Worm (Caenorhabditis elegans): ENCODE measurements around the gene jud-4.
A peak's percentile ranks its signal among the peaks of the same experiment; 100 is the strongest.

The jud-4 gene

DNA sequence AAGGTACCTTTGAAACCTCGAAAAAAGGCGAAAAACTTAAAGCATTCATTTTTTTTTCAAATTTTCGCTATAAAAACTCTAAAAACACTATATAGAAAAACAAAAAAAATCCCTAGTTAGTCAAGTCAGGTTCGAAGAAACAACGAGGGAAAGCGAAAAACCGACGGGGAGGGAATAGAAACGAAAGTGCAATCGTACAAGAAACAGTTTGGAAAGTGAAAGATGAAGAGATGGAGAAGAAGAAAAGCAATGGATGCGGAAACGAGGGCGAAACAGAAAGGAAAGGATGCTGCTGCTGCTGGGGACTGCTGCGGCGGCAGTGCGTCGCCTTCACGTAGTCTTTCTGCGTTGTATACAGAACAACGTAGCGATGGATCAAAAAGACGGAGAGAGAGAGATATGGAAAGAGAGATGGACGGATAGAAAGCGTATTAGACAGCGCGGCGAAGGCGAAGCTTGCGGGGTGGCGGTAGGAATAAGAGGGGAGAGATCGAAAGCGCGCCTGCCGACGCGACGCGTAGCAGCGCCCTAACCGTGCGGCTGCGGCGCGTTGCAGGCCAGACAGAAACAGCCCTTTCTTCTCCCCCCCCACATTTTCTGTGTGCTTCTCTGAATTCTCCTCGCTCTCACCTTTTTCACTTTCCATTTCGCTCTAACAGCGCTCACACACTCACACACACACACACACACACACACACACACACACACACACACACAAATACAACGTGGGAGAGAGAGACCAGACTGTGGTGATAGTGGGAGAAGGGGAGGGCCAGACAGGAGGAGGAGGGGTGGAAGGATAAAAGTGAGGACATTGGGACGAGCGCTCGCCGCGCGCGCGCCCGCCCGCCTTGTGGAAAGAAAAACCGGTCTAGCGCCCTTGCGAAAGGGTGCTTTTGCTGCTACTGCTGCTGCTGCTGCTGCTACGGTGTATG is 8.8 kb upstream of the jud-4 start:
- TF ChIP-seq W03F9.2 (tag; optimal IDR thresholded peaks at IDR 0.05): no peak
- TF ChIP-seq him-1 (tag; optimal IDR thresholded peaks at IDR 0.05): no peak
- TF ChIP-seq dao-5 (tag; optimal IDR thresholded peaks at IDR 0.05): no peak

DNA sequence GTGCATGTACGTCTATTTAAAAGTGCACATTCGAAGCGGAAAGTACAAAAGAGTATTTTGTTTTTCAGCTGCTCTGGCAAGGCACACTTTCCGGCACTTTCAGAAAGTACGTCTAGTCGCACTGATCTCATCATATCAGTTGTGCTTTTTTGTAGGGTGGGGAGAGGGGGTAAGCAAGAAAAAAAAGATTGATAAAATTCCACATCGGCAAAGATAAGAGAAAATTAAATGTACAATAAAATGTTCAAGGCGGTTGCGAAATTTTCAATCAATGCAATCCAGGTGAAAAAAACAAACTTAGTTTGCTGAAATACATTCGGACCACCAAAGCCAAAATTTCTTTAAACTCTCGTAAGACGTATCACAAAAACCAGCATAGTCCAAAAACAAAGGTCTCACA is 7.7 kb upstream of the jud-4 start:
- TF ChIP-seq W03F9.2 (tag; optimal IDR thresholded peaks at IDR 0.05): no peak

DNA sequence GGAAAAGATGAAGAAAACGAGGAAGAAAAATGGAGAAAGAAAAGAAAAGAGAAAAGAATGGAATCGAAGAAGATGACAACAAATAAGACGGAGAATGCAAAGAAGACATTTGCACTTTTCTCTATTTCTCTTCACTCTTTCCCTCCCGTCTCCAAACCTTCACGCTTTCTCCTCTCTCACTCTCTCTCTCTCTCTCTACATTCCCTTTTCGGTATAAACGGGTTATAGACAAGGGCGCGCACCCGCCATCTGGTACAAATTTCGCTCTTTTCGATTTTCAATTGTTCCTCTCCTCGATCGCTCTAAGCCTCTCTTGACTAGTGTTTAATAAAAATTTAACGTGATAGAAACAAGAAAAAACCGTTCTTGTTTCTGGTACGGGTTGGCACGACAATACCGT is 7.1 kb upstream of the jud-4 start:
- TF ChIP-seq W03F9.2 (tag; optimal IDR thresholded peaks at IDR 0.05) (peak; percentile 39), him-1 (tag; optimal IDR thresholded peaks at IDR 0.05) (no peak), dao-5 (tag; optimal IDR thresholded peaks at IDR 0.05) (no peak)

DNA sequence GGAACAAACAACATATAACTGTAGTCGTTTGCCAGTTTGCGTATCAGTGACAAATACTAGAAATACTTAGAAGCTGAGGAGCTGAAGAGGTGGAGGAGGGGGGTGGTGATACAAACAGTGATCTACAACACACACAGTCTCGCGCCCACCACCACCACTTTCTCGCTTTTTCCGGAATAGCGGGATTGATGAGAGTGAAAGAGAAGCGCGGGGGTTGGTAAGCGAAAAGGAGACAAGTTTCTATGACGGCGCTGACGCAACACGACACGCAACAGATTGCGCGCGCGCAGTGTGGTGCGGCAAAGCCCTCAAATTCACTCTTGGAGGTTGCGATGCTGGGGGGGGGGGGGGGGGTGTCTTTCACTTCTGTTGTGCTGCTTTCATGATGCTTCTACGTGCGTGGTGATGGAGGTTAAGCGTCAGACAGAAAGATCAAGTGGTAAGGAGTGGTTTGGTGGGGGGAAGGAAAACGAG is 6.2 kb upstream of the jud-4 start, which contains the start of gene kin-20:
TSS of gene kin-20 (minus strand) at position 51 of the 474 bp plus-strand sequence.
- TF ChIP-seq him-1 (tag; optimal IDR thresholded peaks at IDR 0.05): no peak
- no peak for TF ChIP-seq W03F9.2 (tag; optimal IDR thresholded peaks at IDR 0.05)
- TF ChIP-seq dao-5 (tag; optimal IDR thresholded peaks at IDR 0.05): no peak

DNA sequence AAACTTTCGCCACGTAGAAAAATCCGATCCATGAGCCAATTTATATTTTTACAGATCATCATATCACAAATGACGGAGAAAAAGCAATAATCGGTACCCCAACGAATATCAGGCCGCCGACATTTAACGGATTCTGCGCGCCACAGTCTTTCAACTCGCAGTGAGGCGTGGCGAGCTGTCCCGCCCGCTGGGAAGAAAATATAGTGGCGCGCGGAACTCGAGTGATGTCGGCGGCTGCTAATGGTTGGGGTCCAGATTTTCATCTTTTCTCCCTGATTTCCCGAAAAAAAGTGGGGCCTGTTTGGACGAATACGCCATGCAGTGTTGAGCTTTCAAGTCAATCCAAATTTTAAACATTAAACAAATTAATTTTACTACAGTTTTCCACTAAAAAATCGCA is 5.3 kb upstream of the jud-4 start:
- TF ChIP-seq W03F9.2 (tag; optimal IDR thresholded peaks at IDR 0.05) (no peak), dao-5 (tag; optimal IDR thresholded peaks at IDR 0.05) (no peak), him-1 (tag; optimal IDR thresholded peaks at IDR 0.05) (no peak)

DNA sequence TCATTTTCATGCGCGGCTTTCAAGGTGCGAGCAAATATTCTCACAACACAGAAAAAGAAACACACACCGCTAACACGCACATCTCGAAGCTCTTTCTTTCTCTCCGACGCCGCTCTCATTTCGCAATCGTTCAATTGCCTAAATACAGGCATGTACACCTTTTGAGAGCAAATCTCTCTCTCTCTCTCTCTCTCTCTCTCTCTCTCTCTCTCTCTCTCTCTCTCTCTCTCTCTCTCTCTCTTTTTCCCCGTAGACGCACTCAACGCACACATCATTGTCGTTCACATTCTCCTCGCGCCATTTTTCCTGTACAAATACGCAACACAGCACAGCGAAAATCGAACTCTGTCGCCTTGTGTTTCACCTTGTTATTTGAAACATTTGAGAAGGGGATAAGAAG is 4.6 kb upstream of the jud-4 start:
- TF ChIP-seq him-1 (tag; optimal IDR thresholded peaks at IDR 0.05): no peak
- TF ChIP-seq W03F9.2 (tag; optimal IDR thresholded peaks at IDR 0.05): no peak
- no peak for TF ChIP-seq dao-5 (tag; optimal IDR thresholded peaks at IDR 0.05)

DNA sequence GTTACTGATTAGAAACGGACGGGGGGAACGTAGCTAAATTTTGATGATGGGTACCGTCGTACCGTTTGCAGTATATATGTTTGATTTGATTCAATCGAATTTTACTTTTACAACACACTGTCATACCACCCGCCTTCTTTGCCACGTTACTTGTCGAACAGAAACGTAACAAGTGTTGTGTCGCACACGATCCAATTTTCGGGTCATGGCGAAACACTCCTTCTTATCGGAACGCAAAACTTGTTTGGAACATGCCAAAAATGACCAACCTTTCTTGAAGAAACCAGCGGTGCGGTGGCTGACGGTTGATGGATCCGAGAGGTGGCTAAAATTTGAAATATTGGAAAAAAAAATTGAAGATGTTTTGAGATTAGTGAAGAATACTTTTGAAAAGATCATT is 3.6 kb upstream of the jud-4 start:
- TF ChIP-seq him-1 (tag; optimal IDR thresholded peaks at IDR 0.05): no peak
- no peak for TF ChIP-seq W03F9.2 (tag; optimal IDR thresholded peaks at IDR 0.05)
- TF ChIP-seq dao-5 (tag; optimal IDR thresholded peaks at IDR 0.05): no peak

DNA sequence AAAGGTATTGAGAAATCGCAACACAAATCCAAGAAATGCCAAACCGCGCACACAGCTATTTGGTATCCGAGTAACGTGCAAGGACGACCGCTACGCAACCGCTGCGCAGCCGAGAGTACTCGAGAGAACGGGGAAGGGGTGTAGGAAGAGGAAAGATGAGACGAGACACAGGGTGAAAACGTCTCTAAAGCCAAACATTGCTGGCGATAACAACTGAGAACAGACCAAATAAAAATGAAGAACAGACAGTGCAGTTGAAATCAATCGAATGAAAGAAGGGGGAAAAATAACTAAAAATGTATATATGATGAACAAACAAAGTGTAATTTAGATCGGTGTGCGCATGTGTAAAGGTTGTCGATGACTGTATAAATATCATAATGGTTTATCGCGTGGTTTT is 2.7 kb upstream of the jud-4 start:
- TF ChIP-seq dao-5 (tag; optimal IDR thresholded peaks at IDR 0.05) (no peak), W03F9.2 (tag; optimal IDR thresholded peaks at IDR 0.05) (no peak), him-1 (tag; optimal IDR thresholded peaks at IDR 0.05) (no peak)

DNA sequence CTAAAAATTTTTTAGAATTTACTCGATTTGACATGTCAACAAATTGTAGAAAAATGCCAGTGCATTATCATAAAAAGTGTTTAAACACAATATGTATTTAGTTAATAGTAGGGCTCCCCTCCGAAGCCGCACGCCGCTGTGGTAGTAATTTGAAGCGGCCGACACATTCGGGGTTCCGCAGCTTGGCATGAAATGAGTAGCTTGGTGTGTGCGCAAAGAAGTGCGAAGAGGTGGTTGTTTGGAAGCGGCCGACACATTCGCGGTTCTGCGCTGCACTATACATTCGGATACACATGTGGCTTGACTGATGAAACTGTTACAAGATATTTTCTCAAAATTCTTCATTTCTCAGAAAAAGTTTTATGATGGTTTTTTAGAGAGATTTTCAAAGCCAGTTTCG is 1.6 kb downstream of the jud-4 start:
- TF ChIP-seq dao-5 (tag; optimal IDR thresholded peaks at IDR 0.05) (no peak), W03F9.2 (tag; optimal IDR thresholded peaks at IDR 0.05) (no peak), him-1 (tag; optimal IDR thresholded peaks at IDR 0.05) (no peak)

DNA sequence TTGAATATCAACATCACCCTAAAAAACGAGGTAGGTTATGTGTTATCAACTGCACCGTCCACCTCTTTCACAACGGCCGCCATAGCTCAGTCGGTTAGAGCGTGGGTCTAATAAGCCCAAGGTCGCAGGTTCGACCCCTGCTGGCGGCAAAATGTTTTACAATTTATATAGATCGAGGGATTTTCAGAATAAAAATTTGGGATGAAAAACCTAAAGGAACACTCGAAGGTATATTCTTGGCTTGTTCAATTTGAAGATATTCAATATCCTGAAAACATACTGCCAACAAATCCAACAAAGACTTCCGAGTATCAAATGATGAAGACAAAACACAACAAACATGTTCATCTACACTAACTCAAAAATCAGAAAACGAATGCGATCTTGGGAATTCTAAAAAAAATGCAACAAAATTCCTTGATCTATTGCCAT is 13.5 kb downstream of the jud-4 start:
- TF ChIP-seq W03F9.2 (tag; optimal IDR thresholded peaks at IDR 0.05): no peak
- peak; percentile 83 for TF ChIP-seq dao-5 (tag; optimal IDR thresholded peaks at IDR 0.05)
- TF ChIP-seq him-1 (tag; optimal IDR thresholded peaks at IDR 0.05): peak; percentile 28

DNA sequence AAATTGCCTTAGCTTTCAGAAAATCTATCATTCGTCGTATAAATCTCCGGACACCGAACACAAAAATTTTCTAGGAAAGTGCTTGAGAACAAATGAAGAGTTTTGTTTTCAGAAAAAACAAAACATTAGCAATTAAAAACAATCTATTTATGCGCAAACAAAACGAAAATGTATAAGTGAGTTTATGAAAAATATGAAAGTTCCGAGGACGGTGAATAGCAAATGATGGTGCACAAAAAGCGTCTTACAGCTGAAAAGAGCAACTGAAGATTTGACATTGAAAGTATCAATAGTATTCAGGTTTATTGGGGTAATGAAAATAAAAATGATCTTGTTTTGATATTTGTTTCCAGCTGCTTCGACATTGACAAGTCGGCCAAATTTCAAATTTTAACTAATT is 16.1 kb downstream of the jud-4 start:
- no peak for TF ChIP-seq him-1 (tag; optimal IDR thresholded peaks at IDR 0.05)
- no peak for TF ChIP-seq W03F9.2 (tag; optimal IDR thresholded peaks at IDR 0.05)
- TF ChIP-seq dao-5 (tag; optimal IDR thresholded peaks at IDR 0.05): no peak

DNA sequence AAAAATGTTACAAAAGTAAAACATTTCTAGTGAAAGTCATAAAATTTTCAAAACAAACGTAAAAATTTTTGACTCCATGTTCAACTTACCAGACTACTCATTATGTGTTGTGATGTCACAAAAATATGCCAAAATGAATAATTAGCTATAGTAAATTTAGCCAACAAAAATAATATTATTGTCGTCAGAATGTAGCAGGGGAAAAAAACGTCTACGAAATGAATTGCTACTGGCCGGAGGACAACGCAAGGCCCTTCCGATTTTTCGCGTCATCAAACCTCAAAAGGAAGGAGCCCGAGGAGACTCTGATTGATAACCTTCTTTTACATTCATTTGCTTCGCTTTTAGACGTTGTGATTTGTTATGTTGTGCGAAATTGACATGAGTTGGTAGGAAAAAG is 18.9 kb downstream of the jud-4 start, which contains the start of gene ser-2:
TSS of gene ser-2 (minus strand) at position 101 of the 400 bp plus-strand sequence.
- TF ChIP-seq W03F9.2 (tag; optimal IDR thresholded peaks at IDR 0.05): no peak
- no peak for TF ChIP-seq him-1 (tag; optimal IDR thresholded peaks at IDR 0.05)
- no peak for TF ChIP-seq dao-5 (tag; optimal IDR thresholded peaks at IDR 0.05)

DNA sequence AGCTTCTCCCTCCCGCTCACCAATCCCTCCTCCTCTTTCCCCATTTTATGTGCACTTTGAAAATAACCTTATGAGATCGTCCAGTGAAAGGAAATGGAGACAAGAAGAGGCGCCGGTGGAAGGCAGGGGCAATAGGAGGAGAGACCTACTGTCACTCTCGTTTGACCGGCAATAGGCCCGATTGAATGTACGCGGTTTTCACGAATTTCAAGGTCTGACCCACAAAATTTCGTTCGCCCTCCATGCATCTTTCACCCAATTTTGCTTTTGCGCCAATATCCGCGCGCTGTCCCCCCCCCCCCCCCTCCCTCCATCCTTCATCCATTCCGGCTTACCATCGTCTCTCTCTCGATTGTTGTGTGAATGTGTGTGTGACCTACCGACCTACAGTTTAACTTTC is 23.8 kb downstream of the jud-4 start:
- TF ChIP-seq him-1 (tag; optimal IDR thresholded peaks at IDR 0.05) (no peak), W03F9.2 (tag; optimal IDR thresholded peaks at IDR 0.05) (no peak), dao-5 (tag; optimal IDR thresholded peaks at IDR 0.05) (no peak)

DNA sequence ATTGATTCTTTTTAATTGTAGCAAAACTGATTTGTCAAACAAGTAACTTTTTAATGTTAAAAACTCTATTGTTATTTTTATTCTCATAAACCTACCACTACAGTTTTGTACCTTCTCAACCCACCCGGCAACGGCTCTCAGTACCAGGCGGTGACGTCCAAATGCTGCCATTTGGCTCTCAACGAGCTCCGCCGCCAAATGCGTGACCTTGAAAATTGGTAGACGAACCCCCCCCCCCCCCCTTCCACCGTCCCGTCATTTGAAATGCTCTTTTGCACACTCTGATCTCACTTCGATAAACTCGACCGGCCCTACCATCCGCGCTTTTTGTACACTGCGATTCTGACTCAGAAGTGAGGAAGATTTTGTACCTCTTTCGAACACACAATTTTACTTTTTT is 24.8 kb downstream of the jud-4 start:
- TF ChIP-seq dao-5 (tag; optimal IDR thresholded peaks at IDR 0.05): no peak
- TF ChIP-seq him-1 (tag; optimal IDR thresholded peaks at IDR 0.05): no peak

DNA sequence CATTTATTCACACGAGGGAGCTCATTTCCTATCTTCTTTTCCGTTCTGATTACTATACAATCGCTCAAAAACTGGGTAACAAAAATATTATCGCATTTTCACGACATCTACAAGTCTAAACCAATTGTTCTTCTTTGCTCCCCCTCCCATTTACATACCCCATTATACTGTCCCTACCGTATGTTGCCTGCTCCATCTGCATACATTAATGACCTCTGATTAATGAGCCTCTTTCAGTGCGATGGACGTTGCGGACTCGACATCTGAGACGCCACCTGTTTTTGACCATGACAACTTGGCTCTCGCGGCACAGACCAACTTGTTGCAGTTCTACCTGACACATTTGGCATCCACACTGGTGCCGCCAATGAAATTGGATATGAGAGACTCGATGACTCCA is 25.2 kb downstream of the jud-4 start, which contains the start of gene nhr-91:
TSS of gene nhr-91 (plus strand) at position 232 of the 400 bp plus-strand sequence.
- TF ChIP-seq him-1 (tag; optimal IDR thresholded peaks at IDR 0.05): no peak
- no peak for TF ChIP-seq dao-5 (tag; optimal IDR thresholded peaks at IDR 0.05)
- no peak for TF ChIP-seq W03F9.2 (tag; optimal IDR thresholded peaks at IDR 0.05)

Measured in whole organism, L4/young adult.